Fruit fly (Drosophila melanogaster) whole organism, embryonic: Measurements from ENCODE around the gene ND-13A.

ENCODE experiments used
- Aef1 ChIP-seq: fragments of 200-800 bp; sonication (Bioruptor generic); IDR thresholded peaks from 3 replicates; pipeline ENCODE4 v1.3.6; 2022; ENCODE audit warnings: missing biosample characterization, missing genetic modification characterization
- Atf3 ChIP-seq: fragments of 200-800 bp; sonication (Bioruptor generic); optimal IDR thresholded peaks from 3 replicates; lab custom pipeline; 2016; ENCODE audit warnings: missing biosample characterization, missing genetic modification characterization
- B-H2 ChIP-seq: fragments of 200-800 bp; sonication (Bioruptor generic); optimal IDR thresholded peaks from 2 replicates; lab custom pipeline; 2018; ENCODE audit warnings: missing biosample characterization, mild to moderate bottlenecking, missing genetic modification characterization
- CG10654 ChIP-seq: fragments of 200-800 bp; sonication (Bioruptor generic); optimal IDR thresholded peaks from 2 replicates; lab custom pipeline; 2016; ENCODE audit warnings: missing biosample characterization, missing genetic modification characterization
- CG11504 ChIP-seq: fragments of 200-800 bp; sonication (Bioruptor generic); optimal IDR thresholded peaks from 3 replicates; lab custom pipeline; 2019; ENCODE audit warnings: missing biosample characterization, mild to moderate bottlenecking, missing genetic modification characterization, moderate library complexity
- CG13624 ChIP-seq: fragments of 200-800 bp; sonication (Bioruptor generic); optimal IDR thresholded peaks from 2 replicates; lab custom pipeline; 2016; ENCODE audit warnings: missing biosample characterization, missing genetic modification characterization
- CG14014 ChIP-seq: fragments of 200-800 bp; sonication (Bioruptor generic); IDR thresholded peaks from 2 replicates; pipeline ENCODE4 v1.3.6; 2022; ENCODE audit warnings: missing biosample characterization, missing genetic modification characterization
- CG15479 ChIP-seq: fragments of 200-800 bp; sonication (Bioruptor generic); optimal IDR thresholded peaks from 3 replicates; lab custom pipeline; 2019; ENCODE audit warnings: missing biosample characterization, mild to moderate bottlenecking, missing genetic modification characterization, moderate library complexity
- CG1602 ChIP-seq: fragments of 200-800 bp; sonication (Bioruptor generic); optimal IDR thresholded peaks from 3 replicates; lab custom pipeline; 2016; ENCODE audit warnings: missing biosample characterization, missing genetic modification characterization
- CG1647 ChIP-seq: fragments of 200-800 bp; sonication (Bioruptor generic); optimal IDR thresholded peaks from 3 replicates; lab custom pipeline; 2016; ENCODE audit warnings: missing biosample characterization, missing genetic modification characterization
- CG2678 ChIP-seq: fragments of 200-800 bp; sonication (Bioruptor generic); optimal IDR thresholded peaks from 3 replicates; lab custom pipeline; 2019; ENCODE audit warnings: missing biosample characterization, mild to moderate bottlenecking, missing genetic modification characterization, moderate library complexity
- CG31388 ChIP-seq: fragments of 200-800 bp; sonication (Bioruptor generic); optimal IDR thresholded peaks from 2 replicates; lab custom pipeline; 2016; ENCODE audit warnings: missing biosample characterization, missing genetic modification characterization
- CG42726 ChIP-seq: fragments of 200-800 bp; sonication (Bioruptor generic); IDR thresholded peaks from 2 replicates; pipeline ENCODE4 v1.3.6; 2022; ENCODE audit warnings: missing biosample characterization, missing genetic modification characterization; ENCODE audit not compliant: partially characterized antibody
- CG4820 ChIP-seq: fragments of 200-800 bp; sonication (Bioruptor generic); optimal IDR thresholded peaks from 3 replicates; lab custom pipeline; 2016; ENCODE audit warnings: missing biosample characterization, missing genetic modification characterization
- CG6683 ChIP-seq: fragments of 200-800 bp; sonication (Bioruptor generic); optimal IDR thresholded peaks from 2 replicates; lab custom pipeline; 2017; ENCODE audit warnings: missing biosample characterization, mild to moderate bottlenecking, missing genetic modification characterization, missing genetic modification reagents
- CG6765 ChIP-seq: fragments of 200-800 bp; sonication (Bioruptor generic); optimal IDR thresholded peaks from 3 replicates; lab custom pipeline; 2017; ENCODE audit warnings: missing biosample characterization, mild to moderate bottlenecking, missing genetic modification characterization
- CG8924 ChIP-seq: fragments of 200-800 bp; optimal IDR thresholded peaks from 3 replicates; lab custom pipeline; 2019; ENCODE audit warnings: missing biosample characterization, mild to moderate bottlenecking, missing genetic modification characterization, moderate library complexity
- CG9876 ChIP-seq: fragments of 200-800 bp; sonication (Bioruptor generic); optimal IDR thresholded peaks from 2 replicates; lab custom pipeline; 2016; ENCODE audit warnings: missing biosample characterization, missing genetic modification characterization
- Dek ChIP-seq: fragments of 200-800 bp; sonication (Bioruptor generic); optimal IDR thresholded peaks from 3 replicates; lab custom pipeline; 2019; ENCODE audit warnings: missing biosample characterization, mild to moderate bottlenecking, missing genetic modification characterization, moderate library complexity
- Dll ChIP-seq: fragments of 200-800 bp; sonication (Bioruptor generic); IDR thresholded peaks from 4 replicates; pipeline ENCODE4 v1.3.6; 2022; ENCODE audit warnings: missing biosample characterization, missing genetic modification characterization; ENCODE audit not compliant: partially characterized antibody
- Drgx ChIP-seq: fragments of 200-800 bp; sonication (Bioruptor generic); IDR thresholded peaks from 2 replicates; pipeline ENCODE4 v1.3.6; 2022; ENCODE audit warnings: missing biosample characterization, missing genetic modification characterization
- E2f2 ChIP-seq: fragments of 200-800 bp; sonication (Bioruptor generic); IDR thresholded peaks from 2 replicates; pipeline ENCODE4 v1.3.6; 2022; ENCODE audit warnings: missing biosample characterization, missing genetic modification characterization
- ERR ChIP-seq: fragments of 200-800 bp; sonication (Bioruptor generic); optimal IDR thresholded peaks from 2 replicates; lab custom pipeline; 2016; ENCODE audit warnings: missing biosample characterization, missing genetic modification characterization
- Fer2 ChIP-seq: fragments of 200-800 bp; sonication (Bioruptor generic); optimal IDR thresholded peaks from 2 replicates; lab custom pipeline; 2018; ENCODE audit warnings: missing biosample characterization, mild to moderate bottlenecking, missing genetic modification characterization, moderate library complexity
- Gug ChIP-seq: fragments of 200-800 bp; sonication (Bioruptor generic); IDR thresholded peaks from 4 replicates; pipeline ENCODE4 v1.3.6; 2022; ENCODE audit warnings: missing biosample characterization, missing genetic modification characterization
- Sry-δ ChIP-seq: fragments of 200-800 bp; sonication (Bioruptor generic); optimal IDR thresholded peaks from 2 replicates; lab custom pipeline; 2016; ENCODE audit warnings: missing biosample characterization, missing genetic modification characterization
- Trl ChIP-seq, 3 experiments: fragments of >200 bp in 2 of 3; fragments of 200-800 bp in 1 of 3; sonication (Bioruptor generic) in 1 of 3; optimal IDR thresholded peaks; 2 replicates in 1 of 3; 3 replicates in 2 of 3; lab custom pipeline; 2016 to 2017; ENCODE audit warnings: missing biosample characterization in 1 of 3, missing genetic modification characterization in 1 of 3
- Vsx1 ChIP-seq: fragments of 200-800 bp; sonication (Bioruptor generic); optimal IDR thresholded peaks from 2 replicates; lab custom pipeline; 2017; ENCODE audit warnings: missing biosample characterization, mild to moderate bottlenecking, missing genetic modification characterization, missing genetic modification reagents
- ara ChIP-seq: fragments of 200-800 bp; sonication (Bioruptor generic); IDR thresholded peaks from 2 replicates; pipeline ENCODE4 v1.3.6; 2022; ENCODE audit warnings: missing biosample characterization, missing genetic modification characterization
- cas ChIP-seq: fragments of 200-800 bp; sonication (Bioruptor generic); IDR thresholded peaks from 2 replicates; pipeline ENCODE4 v1.3.6; 2022; ENCODE audit warnings: missing biosample characterization, missing genetic modification characterization
- cwo ChIP-seq: fragments of 200-800 bp; sonication (Bioruptor generic); optimal IDR thresholded peaks from 3 replicates; lab custom pipeline; 2017; ENCODE audit warnings: missing biosample characterization, missing genetic modification characterization, mild to moderate bottlenecking, moderate library complexity, missing genetic modification reagents
- dm ChIP-seq: fragments of 200-800 bp; sonication (Bioruptor generic); optimal IDR thresholded peaks from 3 replicates; lab custom pipeline; 2016; ENCODE audit warnings: missing biosample characterization, missing genetic modification characterization
- gcm ChIP-seq: fragments of 200-800 bp; sonication (Bioruptor generic); optimal IDR thresholded peaks from 2 replicates; lab custom pipeline; 2019; ENCODE audit warnings: missing biosample characterization, mild to moderate bottlenecking, missing genetic modification characterization, moderate library complexity
- gsb ChIP-seq: fragments of 200-800 bp; sonication (Bioruptor generic); IDR thresholded peaks from 2 replicates; pipeline ENCODE4 v1.3.6; 2022; ENCODE audit warnings: missing biosample characterization, missing genetic modification characterization
- hb ChIP-seq: fragments of 200-800 bp; sonication (Bioruptor generic); IDR thresholded peaks from 3 replicates; pipeline ENCODE4 v1.3.6; 2022; ENCODE audit warnings: missing biosample characterization, missing genetic modification characterization; ENCODE audit not compliant: partially characterized antibody
- lmd ChIP-seq: fragments of 200-800 bp; sonication (Bioruptor generic); IDR thresholded peaks from 2 replicates; pipeline ENCODE4 v1.3.6; 2022; ENCODE audit warnings: missing biosample characterization, missing genetic modification characterization
- mld ChIP-seq: fragments of 200-800 bp; sonication (Bioruptor generic); IDR thresholded peaks from 3 replicates; pipeline ENCODE4 v1.3.6; 2022; ENCODE audit warnings: missing biosample characterization, missing genetic modification characterization; ENCODE audit not compliant: partially characterized antibody
- nerfin-1 ChIP-seq: fragments of 200-800 bp; sonication (Bioruptor generic); optimal IDR thresholded peaks from 3 replicates; lab custom pipeline; 2019; ENCODE audit warnings: missing biosample characterization, mild to moderate bottlenecking, missing genetic modification characterization, moderate library complexity
- nerfin-2 ChIP-seq: fragments of 200-800 bp; sonication (Bioruptor generic); IDR thresholded peaks from 2 replicates; pipeline ENCODE4 v1.3.6; 2022; ENCODE audit warnings: missing biosample characterization, missing genetic modification characterization; ENCODE audit not compliant: partially characterized antibody
- rib ChIP-seq: fragments of 200-800 bp; sonication (Bioruptor generic); IDR thresholded peaks from 2 replicates; pipeline ENCODE4 v1.3.6; 2022; ENCODE audit warnings: missing biosample characterization, missing genetic modification characterization
- schlank ChIP-seq: fragments of 200-800 bp; sonication (Bioruptor generic); optimal IDR thresholded peaks from 2 replicates; lab custom pipeline; 2018; ENCODE audit warnings: missing biosample characterization, mild to moderate bottlenecking, missing genetic modification characterization
- slbo ChIP-seq: fragments of 200-800 bp; sonication (Bioruptor generic); IDR thresholded peaks from 2 replicates; pipeline ENCODE4 v1.3.6; 2022; ENCODE audit warnings: missing biosample characterization, missing genetic modification characterization
- slou ChIP-seq: fragments of 200-800 bp; sonication (Bioruptor generic); optimal IDR thresholded peaks from 3 replicates; lab custom pipeline; 2016; ENCODE audit warnings: missing biosample characterization, missing genetic modification characterization
- tna ChIP-seq: fragments of 200-800 bp; sonication (Bioruptor generic); IDR thresholded peaks from 2 replicates; pipeline ENCODE4 v1.3.6; 2022; ENCODE audit warnings: missing biosample characterization, missing genetic modification characterization; ENCODE audit not compliant: partially characterized antibody
- trem ChIP-seq: fragments of 200-800 bp; optimal IDR thresholded peaks from 3 replicates; lab custom pipeline; 2019; ENCODE audit warnings: missing biosample characterization, mild to moderate bottlenecking, missing genetic modification characterization, moderate library complexity
- wdn ChIP-seq: fragments of 200-800 bp; sonication (Bioruptor generic); IDR thresholded peaks from 2 replicates; pipeline ENCODE4 v1.3.6; 2022; ENCODE audit warnings: missing biosample characterization, missing genetic modification characterization

ND-13A gene

dm6 chr2L:5054953-5055352 is 45.1 kb downstream of the ND-13A start, which contains the start of the genes CG14036 and His3.3A (continued):
- TF ChIP-seq CG14014 (GFP tag; lab: Robert Waterston, UW) (no peak), Sry-δ (peak; percentile 65), cwo (GFP tag; lab: Kevin White, UChicago) (no peak), ERR (no peak)

dm6 chr2L:5052994-5053393 is 47.1 kb downstream of the ND-13A start, which contains the start of gene eIF3h:
Gene eIF3h, minus strand, starts transcription at chr2L:5053094.
- TF ChIP-seq CG42726 (GFP tag; lab: Robert Waterston, UW): no peak
- TF ChIP-seq wdn: no peak
- TF ChIP-seq CG2678: no peak
- TF ChIP-seq CG11504: peak; percentile 42
- no peak for TF ChIP-seq CG8924

dm6 chr2L:5052367-5052914 is 47.6 kb downstream of the ND-13A start, which contains the start of gene senju:
Gene senju, plus strand, starts transcription at chr2L:5052843.
- TF ChIP-seq mld (0 out of 3 replicates have a peak, but pooled peaks have one; percentile 46), slou (peak; percentile 52), CG6765 (GFP tag; lab: Kevin White, UChicago) (peak; percentile 81), dm (GFP tag; lab: Kevin White, UChicago) (peak; percentile 95), trem (tag; lab: Kevin White, UChicago) (peak; percentile 51), E2f2 (GFP tag; lab: Robert Waterston, UW) (peak; percentile 55; the same call in 1 of the 2 replicates), hb (no peak), cas (peak; percentile 54; the same call in 1 of the 2 replicates), CG1647 (GFP tag; lab: Kevin White, UChicago) (peak; percentile 45), slbo (GFP tag; lab: Robert Waterston, UW) (peak; percentile 83), CG15479 (GFP tag; lab: Kevin White, UChicago) (peak; percentile 94), CG14014 (GFP tag; lab: Robert Waterston, UW) (peak; percentile 83), CG6683 (GFP tag; lab: Kevin White, UChicago) (peak; percentile 70), Dll (peak; percentile 57; the same call in 2 of the 4 replicates), ara (GFP tag; lab: Robert Waterston, UW) (peak; percentile 79), B-H2 (GFP tag; lab: Kevin White, UChicago) (peak; percentile 88), Gug (GFP tag; lab: Robert Waterston, UW) (peak; percentile 81), rib (GFP tag; lab: Robert Waterston, UW) (peak; percentile 95), Drgx (peak; percentile 81), CG4820 (peak; percentile 64), nerfin-1 (tag; lab: Kevin White, UChicago) (peak; percentile 71), gcm (peak; percentile 41), nerfin-2 (GFP tag; lab: Robert Waterston, UW) (no peak), lmd (GFP tag; lab: Robert Waterston, UW) (peak; percentile 86), CG13624 (peak; percentile 89), Vsx1 (GFP tag; lab: Kevin White, UChicago) (peak; percentile 19), Trl (optimal IDR thresholded peaks at IDR 0.05; lab: Kevin White, UChicago) (no peak), Trl (GFP tag; optimal IDR thresholded peaks at IDR 0.05; lab: Kevin White, UChicago) (peak; percentile 86), CG1602 (peak; percentile 69), Aef1 (GFP tag; lab: Robert Waterston, UW) (peak; percentile 79), Dek (tag; lab: Kevin White, UChicago) (peak; percentile 75), CG31388 (GFP tag; lab: Kevin White, UChicago) (peak; percentile 4), schlank (tag; lab: Kevin White, UChicago) (peak; percentile 76), CG10654 (GFP tag; lab: Kevin White, UChicago) (peak; percentile 76), gsb (GFP tag; lab: Robert Waterston, UW) (no peak; the same call in none of the 2 replicates), tna (GFP tag; lab: Robert Waterston, UW) (no peak), Atf3 (GFP tag; lab: Kevin White, UChicago) (peak; percentile 74), CG9876 (GFP tag; lab: Kevin White, UChicago) (peak; percentile 66), Fer2 (tag; lab: Kevin White, UChicago) (peak; percentile 62)
